Fruit fly (Drosophila melanogaster): Measurements from ENCODE around the gene CG31855.

CG31855 gene

dm6 chr2L:13394903-13395302 lies 25.9 kb downstream of the CG31855 start, which contains the start of gene RpL24:
RpL24 (minus strand) TSS chr2L:13395131.
- TF ChIP-seq dsf (GFP tag; optimal IDR thresholded peaks at IDR 0.05; ENCODE audit: borderline replicate concordance) (peak; percentile 27), Hr83 (GFP tag; optimal IDR thresholded peaks at IDR 0.05; ENCODE audit: poor library complexity, severe bottlenecking) (peak; percentile 92), foxo (GFP tag; optimal IDR thresholded peaks at IDR 0.05) (peak; percentile 53 to 82), sv (GFP tag; optimal IDR thresholded peaks at IDR 0.05) (peak; percentile 89), woc (GFP tag; optimal IDR thresholded peaks at IDR 0.05) (peak; percentile 53), dl (GFP tag; optimal IDR thresholded peaks at IDR 0.05; ENCODE audit: insufficient read depth in 1 of 2, partially characterized antibody in 2 of 2) (no peak), pan (optimal IDR thresholded peaks at IDR 0.05) (no peak), ey (GFP tag; optimal IDR thresholded peaks at IDR 0.05) (peak; percentile 69), br (GFP tag; optimal IDR thresholded peaks at IDR 0.05) (peak; percentile 90), Myc (optimal IDR thresholded peaks at IDR 0.05) (peak; percentile 77), h (GFP tag; optimal IDR thresholded peaks at IDR 0.05) (peak; percentile 91), HLH106 (tag; optimal IDR thresholded peaks at IDR 0.05) (peak; percentile 76), Mio (GFP tag; optimal IDR thresholded peaks at IDR 0.05) (peak; percentile 75), fru (GFP tag; optimal IDR thresholded peaks at IDR 0.05) (peak; percentile 83), CG9705 (GFP tag; optimal IDR thresholded peaks at IDR 0.05) (peak; percentile 93), CG32264 (GFP tag; optimal IDR thresholded peaks at IDR 0.05) (peak; percentile 63), lola (GFP tag; optimal IDR thresholded peaks at IDR 0.05) (no peak), psq (GFP tag; optimal IDR thresholded peaks at IDR 0.05) (peak; percentile 74), Abd-B (GFP tag; optimal IDR thresholded peaks at IDR 0.05) (no peak), rgr (GFP tag; optimal IDR thresholded peaks at IDR 0.05) (peak; percentile 96), tai (GFP tag; optimal IDR thresholded peaks at IDR 0.05) (no peak), Jra (GFP tag; optimal IDR thresholded peaks at IDR 0.05) (no peak), Rel (GFP tag; optimal IDR thresholded peaks at IDR 0.05) (peak; percentile 61), Rel (tag; optimal IDR thresholded peaks at IDR 0.05) (peak; percentile 69), dmrt93B (GFP tag; optimal IDR thresholded peaks at IDR 0.05) (peak; percentile 87), Sp1 (GFP tag; optimal IDR thresholded peaks at IDR 0.05) (peak; percentile 91), sage (GFP tag; optimal IDR thresholded peaks at IDR 0.05) (peak; percentile 87), CrebA (GFP tag; optimal IDR thresholded peaks at IDR 0.05; ENCODE audit: borderline replicate concordance) (no peak), OdsH (GFP tag; optimal IDR thresholded peaks at IDR 0.05) (peak; percentile 87)

- TF ChIP-seq dl (GFP tag; optimal IDR thresholded peaks at IDR 0.05; ENCODE audit: insufficient read depth in 1 of 2, partially characterized antibody in 2 of 2) = no peak
These were observed 27.1 kb downstream of the CG31855 start, which contains the start of gene CG16957 for dm6 chr2L:13396084-13396483. CG16957 (minus strand) TSS chr2L:13396184.

dm6 chr2L:13397393-13397792 lies 28.4 kb downstream of the CG31855 start:
- TF ChIP-seq Hr83 (GFP tag; optimal IDR thresholded peaks at IDR 0.05; ENCODE audit: poor library complexity, severe bottlenecking) (no peak), usp (GFP tag; optimal IDR thresholded peaks at IDR 0.05) (no peak), woc (GFP tag; optimal IDR thresholded peaks at IDR 0.05) (no peak), dsf (GFP tag; optimal IDR thresholded peaks at IDR 0.05; ENCODE audit: borderline replicate concordance) (no peak), dl (GFP tag; optimal IDR thresholded peaks at IDR 0.05; ENCODE audit: insufficient read depth in 1 of 2, partially characterized antibody in 2 of 2) (no peak), OdsH (GFP tag; optimal IDR thresholded peaks at IDR 0.05) (no peak), GATAd (GFP tag; optimal IDR thresholded peaks at IDR 0.05) (no peak), fru (GFP tag; optimal IDR thresholded peaks at IDR 0.05) (no peak), foxo (GFP tag; optimal IDR thresholded peaks at IDR 0.05) (no peak), tai (GFP tag; optimal IDR thresholded peaks at IDR 0.05) (no peak), rgr (GFP tag; optimal IDR thresholded peaks at IDR 0.05) (no peak), Abd-B (GFP tag; optimal IDR thresholded peaks at IDR 0.05) (no peak), lola (GFP tag; optimal IDR thresholded peaks at IDR 0.05) (no peak)

- TF ChIP-seq Hr83 (GFP tag; optimal IDR thresholded peaks at IDR 0.05; ENCODE audit: poor library complexity, severe bottlenecking) (no peak), h (GFP tag; optimal IDR thresholded peaks at IDR 0.05) (peak; percentile 21), GATAd (GFP tag; optimal IDR thresholded peaks at IDR 0.05) (no peak), rgr (GFP tag; optimal IDR thresholded peaks at IDR 0.05) (peak; percentile 38), N (GFP tag; optimal IDR thresholded peaks at IDR 0.05) (no peak), HLH106 (tag; optimal IDR thresholded peaks at IDR 0.05) (peak; percentile 20), Myc (optimal IDR thresholded peaks at IDR 0.05) (peak; percentile 21), fru (GFP tag; optimal IDR thresholded peaks at IDR 0.05) (no peak), dmrt93B (GFP tag; optimal IDR thresholded peaks at IDR 0.05) (peak; percentile 31), br (GFP tag; optimal IDR thresholded peaks at IDR 0.05) (no peak), tai (GFP tag; optimal IDR thresholded peaks at IDR 0.05) (no peak), CrebA (GFP tag; optimal IDR thresholded peaks at IDR 0.05; ENCODE audit: borderline replicate concordance) (no peak), woc (GFP tag; optimal IDR thresholded peaks at IDR 0.05) (no peak), dl (GFP tag; optimal IDR thresholded peaks at IDR 0.05; ENCODE audit: insufficient read depth in 1 of 2, partially characterized antibody in 2 of 2) (no peak), Jra (GFP tag; optimal IDR thresholded peaks at IDR 0.05) (no peak), brk (GFP tag; optimal IDR thresholded peaks at IDR 0.05) (no peak), pan (optimal IDR thresholded peaks at IDR 0.05) (no peak), sage (GFP tag; optimal IDR thresholded peaks at IDR 0.05) (peak; percentile 48), foxo (GFP tag; optimal IDR thresholded peaks at IDR 0.05) (peak in 1 of 2 experiments; percentile 0), CG9705 (GFP tag; optimal IDR thresholded peaks at IDR 0.05) (peak; percentile 42), Rel (GFP tag; optimal IDR thresholded peaks at IDR 0.05) (no peak), Rel (tag; optimal IDR thresholded peaks at IDR 0.05) (no peak), usp (GFP tag; optimal IDR thresholded peaks at IDR 0.05) (no peak), Hr78 (GFP tag; optimal IDR thresholded peaks at IDR 0.05) (no peak), Sp1 (GFP tag; optimal IDR thresholded peaks at IDR 0.05) (peak; percentile 62)
These were observed 29.7 kb downstream of the CG31855 start, which contains the start of the genes CG10859 and CG7110 for dm6 chr2L:13398614-13399161. CG10859 (minus strand) TSS chr2L:13398664. CG7110 (plus strand) TSS chr2L:13398991.
